Worm (Caenorhabditis elegans): Measurements from ENCODE around the gene dss-1.

DNA sequence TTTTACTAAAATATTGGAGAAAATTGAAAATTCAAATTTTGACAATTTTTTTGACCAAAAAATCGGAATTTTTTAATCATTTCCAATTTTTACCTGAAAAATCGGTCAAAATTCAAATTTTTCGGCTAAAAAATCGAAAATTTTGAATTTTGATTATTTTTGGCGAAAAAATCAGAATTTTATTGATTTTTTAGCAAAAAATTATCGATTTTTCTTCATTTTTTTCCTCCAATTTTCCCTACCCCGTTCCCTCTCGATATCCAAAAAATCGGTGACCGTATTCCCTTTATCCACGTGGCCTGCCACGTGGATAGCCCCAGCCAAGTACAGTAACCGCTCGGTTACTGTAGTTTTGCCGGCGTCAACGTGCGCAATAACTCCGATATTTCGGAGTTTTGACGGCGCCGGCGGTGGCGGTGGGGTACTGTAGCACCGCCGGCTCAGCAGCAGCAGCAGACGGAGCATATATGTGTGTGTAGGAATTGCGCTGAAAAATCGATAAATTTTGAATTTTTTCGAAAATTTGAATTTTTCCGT, 2.7 kb downstream of the dss-1 start, which contains the start of gene Y119D3B.14:
- TF ChIP-seq nhr-77 (tag; optimal IDR thresholded peaks at IDR 0.05) (no peak), nhr-12 (tag; optimal IDR thresholded peaks at IDR 0.05) (no peak), ztf-11 (tag; optimal IDR thresholded peaks at IDR 0.05) (no peak), elt-1 (tag; optimal IDR thresholded peaks at IDR 0.05) (no peak), sea-2 (GFP tag; optimal IDR thresholded peaks at IDR 0.05) (no peak), lin-39 (tag; optimal IDR thresholded peaks at IDR 0.05) (no peak), snpc-4 (tag; optimal IDR thresholded peaks at IDR 0.05) (no peak), nhr-28 (tag; optimal IDR thresholded peaks at IDR 0.05) (no peak), aly-2 (tag; optimal IDR thresholded peaks at IDR 0.05) (no peak)

Data from whole organism, L3 larva.